Fruit fly (Drosophila melanogaster): ENCODE results near the gene ScsbetaA.

ScsbetaA gene

dm6 chr3R:8892993-8893670 lies 45.4 kb upstream of the ScsbetaA start (continued):
- TF ChIP-seq ato (GFP tag; IDR thresholded peaks at IDR 0.05; ENCODE audit: partially characterized antibody) (no peak), Myb (GFP tag; optimal IDR thresholded peaks at IDR 0.05) (no peak), CG7556 (GFP tag; optimal IDR thresholded peaks at IDR 0.05) (no peak), CG13424 (tag; optimal IDR thresholded peaks at IDR 0.05) (no peak), dm (GFP tag; optimal IDR thresholded peaks at IDR 0.05) (no peak), CG2199 (GFP tag; IDR thresholded peaks at IDR 0.05) (no peak), CG8478 (optimal IDR thresholded peaks at IDR 0.05) (no peak), sqz (GFP tag; optimal IDR thresholded peaks at IDR 0.05) (no peak), Oli (tag; optimal IDR thresholded peaks at IDR 0.05) (peak; percentile 20), so (GFP tag; IDR thresholded peaks at IDR 0.05) (no peak), twi (tag; optimal IDR thresholded peaks at IDR 0.05) (no peak), CG5245 (GFP tag; optimal IDR thresholded peaks at IDR 0.05) (no peak), zf30C (GFP tag; optimal IDR thresholded peaks at IDR 0.05) (no peak), lmd (GFP tag; IDR thresholded peaks at IDR 0.05) (peak; percentile 6; the same call in 1 of the 2 replicates), klu (GFP tag; IDR thresholded peaks at IDR 0.05) (no peak), CG34224 (GFP tag; IDR thresholded peaks at IDR 0.05; ENCODE audit: partially characterized antibody) (no peak), Dref (GFP tag; IDR thresholded peaks at IDR 0.05) (no peak), cwo (GFP tag; optimal IDR thresholded peaks at IDR 0.05) (no peak), slp2 (GFP tag; optimal IDR thresholded peaks at IDR 0.05) (no peak), Spps (tag; optimal IDR thresholded peaks at IDR 0.05) (no peak), row (GFP tag; IDR thresholded peaks at IDR 0.05) (peak; percentile 58; the same call in 2 of the 3 replicates), mirr (GFP tag; optimal IDR thresholded peaks at IDR 0.05) (no peak), hbn (GFP tag; IDR thresholded peaks at IDR 0.05; ENCODE audit: partially characterized antibody) (no peak), CG2202 (tag; optimal IDR thresholded peaks at IDR 0.05) (no peak), CG6254 (GFP tag; optimal IDR thresholded peaks at IDR 0.05) (no peak), CG15073 (GFP tag; optimal IDR thresholded peaks at IDR 0.05) (no peak), CG9727 (GFP tag; optimal IDR thresholded peaks at IDR 0.05) (peak; percentile 15), CG7963 (GFP tag; IDR thresholded peaks at IDR 0.05; ENCODE audit: partially characterized antibody) (no peak), CG17359 (tag; optimal IDR thresholded peaks at IDR 0.05) (peak; percentile 24), schlank (tag; optimal IDR thresholded peaks at IDR 0.05) (no peak), bsh (GFP tag; optimal IDR thresholded peaks at IDR 0.05) (peak in 1 of 2 experiments; percentile 25), CG12071 (GFP tag; optimal IDR thresholded peaks at IDR 0.05) (no peak), CG18599 (GFP tag; optimal IDR thresholded peaks at IDR 0.05) (no peak), CG12104 (GFP tag; optimal IDR thresholded peaks at IDR 0.05) (no peak), pfk (GFP tag; optimal IDR thresholded peaks at IDR 0.05) (no peak), CG9817 (tag; optimal IDR thresholded peaks at IDR 0.05) (no peak), fd102C (GFP tag; optimal IDR thresholded peaks at IDR 0.05) (no peak), CG33213 (GFP tag; optimal IDR thresholded peaks at IDR 0.05) (no peak), CG4820 (GFP tag; optimal IDR thresholded peaks at IDR 0.05) (no peak), gce (GFP tag; IDR thresholded peaks at IDR 0.05) (no peak), Vsx1 (GFP tag; optimal IDR thresholded peaks at IDR 0.05) (no peak), pb (GFP tag; optimal IDR thresholded peaks at IDR 0.05) (no peak), Doc3 (GFP tag; IDR thresholded peaks at IDR 0.05; ENCODE audit: partially characterized antibody) (no peak), Nf-YB (GFP tag; optimal IDR thresholded peaks at IDR 0.05) (no peak), sim (GFP tag; IDR thresholded peaks at IDR 0.05) (no peak), tgo (GFP tag; IDR thresholded peaks at IDR 0.05) (peak; percentile 27; the same call in 1 of the 3 replicates), CG6175 (GFP tag; IDR thresholded peaks at IDR 0.05) (no peak), unc-4 (GFP tag; IDR thresholded peaks at IDR 0.05; ENCODE audit: partially characterized antibody) (no peak), ind (GFP tag; optimal IDR thresholded peaks at IDR 0.05) (no peak), CG16863 (GFP tag; optimal IDR thresholded peaks at IDR 0.05) (no peak)
